Fruit fly (Drosophila melanogaster) whole organism, embryonic: ENCODE data around the gene fal.
A peak's percentile ranks its signal among the peaks of the same experiment; 100 is the strongest.

ENCODE experiments used
- Ada2b ChIP-seq: fragments of 200-800 bp; sonication (Bioruptor generic); IDR thresholded peaks from 2 replicates; pipeline ENCODE4 v1.3.6; 2022; ENCODE audit warnings: missing biosample characterization, missing genetic modification characterization
- Bgb ChIP-seq: fragments of 200-800 bp; sonication (Bioruptor generic); IDR thresholded peaks from 2 replicates; pipeline ENCODE4 v1.3.6; 2022; ENCODE audit warnings: missing biosample characterization, missing genetic modification characterization; ENCODE audit not compliant: partially characterized antibody
- BtbVII ChIP-seq: fragments of 200-800 bp; sonication (Bioruptor generic); optimal IDR thresholded peaks from 3 replicates; lab custom pipeline; 2017; ENCODE audit warnings: missing biosample characterization, mild to moderate bottlenecking, missing genetic modification characterization
- CG10209 ChIP-seq: fragments of 200-800 bp; sonication (Bioruptor generic); optimal IDR thresholded peaks from 3 replicates; lab custom pipeline; 2017; ENCODE audit warnings: missing biosample characterization, mild to moderate bottlenecking, missing genetic modification characterization, missing genetic modification reagents
- CG12071 ChIP-seq: fragments of 200-800 bp; sonication (Bioruptor generic); optimal IDR thresholded peaks from 3 replicates; lab custom pipeline; 2018; ENCODE audit warnings: missing biosample characterization, mild to moderate bottlenecking, missing genetic modification characterization
- CG12155 ChIP-seq: fragments of 200-800 bp; sonication (Bioruptor generic); optimal IDR thresholded peaks from 3 replicates; lab custom pipeline; 2016; ENCODE audit warnings: missing biosample characterization, missing genetic modification characterization
- CG12219 ChIP-seq: fragments of 200-800 bp; sonication (Bioruptor generic); optimal IDR thresholded peaks from 3 replicates; lab custom pipeline; 2018; ENCODE audit warnings: missing biosample characterization, mild to moderate bottlenecking, missing genetic modification characterization
- CG13287 ChIP-seq: fragments of 200-800 bp; sonication (Bioruptor generic); IDR thresholded peaks from 2 replicates; pipeline ENCODE4 v1.3.6; 2022; ENCODE audit warnings: missing biosample characterization, missing genetic modification characterization; ENCODE audit not compliant: partially characterized antibody
- CG16815 ChIP-seq: fragments of 200-800 bp; sonication (Bioruptor generic); optimal IDR thresholded peaks from 3 replicates; lab custom pipeline; 2017; ENCODE audit warnings: missing biosample characterization, mild to moderate bottlenecking, missing genetic modification characterization
- CG16863 ChIP-seq: fragments of 200-800 bp; sonication (Bioruptor generic); optimal IDR thresholded peaks from 3 replicates; lab custom pipeline; 2016; ENCODE audit warnings: missing biosample characterization, missing genetic modification characterization
- CG17359 ChIP-seq: fragments of 200-800 bp; sonication (Bioruptor generic); optimal IDR thresholded peaks from 3 replicates; lab custom pipeline; 2018; ENCODE audit warnings: missing biosample characterization, mild to moderate bottlenecking, missing genetic modification characterization, moderate library complexity
- CG1792 ChIP-seq: fragments of 200-800 bp; sonication (Bioruptor generic); optimal IDR thresholded peaks from 2 replicates; lab custom pipeline; 2016; ENCODE audit warnings: missing biosample characterization, missing genetic modification characterization
- CG1832 ChIP-seq: fragments of 200-800 bp; sonication (Bioruptor generic); optimal IDR thresholded peaks from 2 replicates; lab custom pipeline; 2017; ENCODE audit warnings: missing biosample characterization, mild to moderate bottlenecking, missing genetic modification characterization, inconsistent platforms
- CG2202 ChIP-seq: fragments of 200-800 bp; sonication (Bioruptor generic); optimal IDR thresholded peaks from 2 replicates; lab custom pipeline; 2018; ENCODE audit warnings: missing biosample characterization, mild to moderate bottlenecking, missing genetic modification characterization
- CG31224 ChIP-seq: fragments of 200-800 bp; sonication (Bioruptor generic); IDR thresholded peaks from 2 replicates; pipeline ENCODE4 v1.3.6; 2022; ENCODE audit warnings: missing biosample characterization, missing genetic modification characterization
- CG34376 ChIP-seq: fragments of 200-800 bp; sonication (Bioruptor generic); optimal IDR thresholded peaks from 2 replicates; lab custom pipeline; 2018; ENCODE audit warnings: missing biosample characterization, mild to moderate bottlenecking, missing genetic modification characterization
- CG4424 ChIP-seq: fragments of 200-800 bp; sonication (Bioruptor generic); optimal IDR thresholded peaks from 3 replicates; lab custom pipeline; 2016; ENCODE audit warnings: missing biosample characterization, missing genetic modification characterization
- CG4707 ChIP-seq: fragments of 200-800 bp; sonication (Bioruptor generic); optimal IDR thresholded peaks from 2 replicates; lab custom pipeline; 2018; ENCODE audit warnings: missing biosample characterization, mild to moderate bottlenecking, missing genetic modification characterization, moderate library complexity
- CG6791 ChIP-seq: fragments of 200-800 bp; sonication (Bioruptor generic); IDR thresholded peaks from 3 replicates; pipeline ENCODE4 v1.3.6; 2022; ENCODE audit warnings: missing biosample characterization, missing genetic modification characterization; ENCODE audit not compliant: partially characterized antibody
- CG6854 ChIP-seq: fragments of 200-800 bp; sonication (Bioruptor generic); optimal IDR thresholded peaks from 3 replicates; lab custom pipeline; 2017; ENCODE audit warnings: missing biosample characterization, mild to moderate bottlenecking, missing genetic modification characterization
- CG9609 ChIP-seq: fragments of 200-800 bp; sonication (Bioruptor generic); optimal IDR thresholded peaks from 3 replicates; lab custom pipeline; 2016; ENCODE audit warnings: missing biosample characterization, missing genetic modification characterization
- Dad ChIP-seq: fragments of 200-800 bp; sonication (Bioruptor generic); optimal IDR thresholded peaks from 3 replicates; lab custom pipeline; 2016; ENCODE audit warnings: missing biosample characterization, missing genetic modification characterization
- Deaf1 ChIP-seq: fragments of 200-800 bp; optimal IDR thresholded peaks from 3 replicates; lab custom pipeline; 2019; ENCODE audit warnings: missing biosample characterization, mild to moderate bottlenecking, missing genetic modification characterization, moderate library complexity
- Gug ChIP-seq: fragments of 200-800 bp; sonication (Bioruptor generic); IDR thresholded peaks from 4 replicates; pipeline ENCODE4 v1.3.6; 2022; ENCODE audit warnings: missing biosample characterization, missing genetic modification characterization
- HHEX ChIP-seq: fragments of 200-800 bp; sonication (Bioruptor generic); optimal IDR thresholded peaks from 3 replicates; lab custom pipeline; 2017; ENCODE audit warnings: missing biosample characterization, mild to moderate bottlenecking, missing genetic modification characterization, missing genetic modification reagents
- HmgD ChIP-seq: fragments of 200-800 bp; sonication (Bioruptor generic); optimal IDR thresholded peaks from 3 replicates; lab custom pipeline; 2016; ENCODE audit warnings: missing biosample characterization, missing genetic modification characterization
- Hmx ChIP-seq: fragments of 200-800 bp; sonication (Bioruptor generic); optimal IDR thresholded peaks from 2 replicates; lab custom pipeline; 2016; ENCODE audit warnings: missing biosample characterization, missing genetic modification characterization
- Pdp1 ChIP-seq, 2 experiments: fragments of 200-800 bp; sonication (Bioruptor generic); optimal IDR thresholded peaks; 3 replicates each; lab custom pipeline; 2016; ENCODE audit warnings: missing biosample characterization in 2 of 2, missing genetic modification characterization in 2 of 2, mild to moderate bottlenecking in 1 of 2, moderate library complexity in 1 of 2
- Tbp ChIP-seq: fragments of >200 bp; optimal IDR thresholded peaks from 2 replicates; lab custom pipeline; 2018; ENCODE audit warnings: missing biosample characterization, missing genetic modification characterization
- Trl ChIP-seq, 3 experiments: fragments of >200 bp in 2 of 3; fragments of 200-800 bp in 1 of 3; sonication (Bioruptor generic) in 1 of 3; optimal IDR thresholded peaks; 2 replicates in 1 of 3; 3 replicates in 2 of 3; lab custom pipeline; 2016 to 2017; ENCODE audit warnings: missing biosample characterization in 1 of 3, missing genetic modification characterization in 1 of 3
- Usf ChIP-seq: fragments of 200-800 bp; sonication (Bioruptor generic); optimal IDR thresholded peaks from 2 replicates; lab custom pipeline; 2017; ENCODE audit warnings: missing genotype, missing biosample characterization, missing genetic modification characterization
- bigmax ChIP-seq: fragments of 200-800 bp; sonication (Bioruptor generic); optimal IDR thresholded peaks from 2 replicates; lab custom pipeline; 2018; ENCODE audit warnings: missing biosample characterization, mild to moderate bottlenecking, missing genetic modification characterization
- disco-r ChIP-seq: fragments of 200-800 bp; sonication (Bioruptor generic); optimal IDR thresholded peaks from 2 replicates; lab custom pipeline; 2016; ENCODE audit warnings: missing biosample characterization, missing genetic modification characterization
- ems ChIP-seq: fragments of 200-800 bp; sonication (Bioruptor generic); optimal IDR thresholded peaks from 3 replicates; lab custom pipeline; 2016; ENCODE audit warnings: missing biosample characterization, missing genetic modification characterization
- esg ChIP-seq: fragments of 200-800 bp; sonication (Bioruptor generic); conservative IDR thresholded peaks from 2 replicates; pipeline ENCODE4 v1.3.6; 2022; ENCODE audit warnings: missing biosample characterization, missing genetic modification characterization
- gro ChIP-seq: fragments of 200-800 bp; sonication (Bioruptor generic); optimal IDR thresholded peaks from 2 replicates; lab custom pipeline; 2016; ENCODE audit warnings: missing biosample characterization, missing genetic modification characterization
- jing ChIP-seq: fragments of 200-800 bp; sonication (Bioruptor generic); optimal IDR thresholded peaks from 2 replicates; lab custom pipeline; 2018; ENCODE audit warnings: missing biosample characterization, mild to moderate bottlenecking, missing genetic modification characterization
- kni ChIP-seq: fragments of 200-800 bp; sonication (Bioruptor generic); optimal IDR thresholded peaks from 3 replicates; lab custom pipeline; 2017; ENCODE audit warnings: mild to moderate bottlenecking, missing biosample characterization, missing genetic modification reagents, missing genetic modification characterization
- knrl ChIP-seq: fragments of 200-800 bp; sonication (Bioruptor generic); IDR thresholded peaks from 3 replicates; pipeline ENCODE4 v1.3.6; 2022; ENCODE audit warnings: missing biosample characterization, missing genetic modification characterization; ENCODE audit not compliant: partially characterized antibody
- pros ChIP-seq: fragments of 200-800 bp; sonication (Bioruptor generic); optimal IDR thresholded peaks from 3 replicates; lab custom pipeline; 2019; ENCODE audit warnings: missing biosample characterization, mild to moderate bottlenecking, missing genetic modification characterization, moderate library complexity
- schlank ChIP-seq: fragments of 200-800 bp; sonication (Bioruptor generic); optimal IDR thresholded peaks from 2 replicates; lab custom pipeline; 2018; ENCODE audit warnings: missing biosample characterization, mild to moderate bottlenecking, missing genetic modification characterization
- sd ChIP-seq: fragments of 200-800 bp; sonication (Bioruptor generic); optimal IDR thresholded peaks from 3 replicates; lab custom pipeline; 2018; ENCODE audit warnings: missing biosample characterization, mild to moderate bottlenecking, missing genetic modification characterization, moderate library complexity
- sens ChIP-seq: fragments of 200-800 bp; sonication (Bioruptor generic); peaks from one replicate; lab custom pipeline; 2016; ENCODE audit warnings: missing biosample characterization, missing genetic modification characterization
- sim ChIP-seq: fragments of 200-800 bp; sonication (Bioruptor generic); IDR thresholded peaks from 2 replicates; pipeline ENCODE4 v1.3.6; 2022; ENCODE audit warnings: missing biosample characterization, missing genetic modification characterization
- sna ChIP-seq: fragments of 200-800 bp; sonication (Bioruptor generic); IDR thresholded peaks from 2 replicates; pipeline ENCODE4 v1.3.6; 2022; ENCODE audit warnings: missing biosample characterization, missing genetic modification characterization; ENCODE audit not compliant: partially characterized antibody
- toy ChIP-seq: fragments of 200-800 bp; sonication (Bioruptor generic); IDR thresholded peaks from 2 replicates; pipeline ENCODE4 v1.3.6; 2022; ENCODE audit warnings: missing biosample characterization, missing genetic modification characterization
- unpg ChIP-seq: fragments of 200-800 bp; sonication (Bioruptor generic); optimal IDR thresholded peaks from 3 replicates; lab custom pipeline; 2018; ENCODE audit warnings: missing biosample characterization, mild to moderate bottlenecking, missing genetic modification characterization, moderate library complexity
- vnd ChIP-seq: fragments of 200-800 bp; sonication (Bioruptor generic); IDR thresholded peaks from 3 replicates; pipeline ENCODE4 v1.3.6; 2022; ENCODE audit warnings: missing biosample characterization, missing genetic modification characterization; ENCODE audit not compliant: partially characterized antibody

The fal gene

dm6 chr3L:19292440-19293175 is 1.8 kb upstream of the fal start, which contains the start of gene Gbs-76A (continued):
- TF ChIP-seq knrl (GFP tag; lab: Robert Waterston, UW), result peak; percentile 42; the same call in 1 of the 3 replicates
- TF ChIP-seq CG16815 (GFP tag; lab: Kevin White, UChicago), result peak; percentile 60
- TF ChIP-seq sens (GFP tag; lab: Kevin White, UChicago), result peak; percentile 89
- no peak for TF ChIP-seq CG1792 (GFP tag; lab: Kevin White, UChicago)
- peak; percentile 69 for TF ChIP-seq sd (tag; lab: Kevin White, UChicago)
- TF ChIP-seq schlank (tag; lab: Kevin White, UChicago), result peak; percentile 18
- TF ChIP-seq HmgD (GFP tag; lab: Kevin White, UChicago), result no peak
- TF ChIP-seq toy (GFP tag; lab: Robert Waterston, UW), result peak; percentile 24; the same call in 1 of the 2 replicates
- TF ChIP-seq Bgb, result no peak
- TF ChIP-seq CG1832, result no peak
- TF ChIP-seq CG6854 (GFP tag; lab: Kevin White, UChicago), result peak; percentile 78
- no peak for TF ChIP-seq jing (GFP tag; lab: Kevin White, UChicago)
- no peak for TF ChIP-seq Tbp (GFP tag; lab: Kevin White, UChicago)
- peak; percentile 64 for TF ChIP-seq CG4424 (GFP tag; lab: Kevin White, UChicago)
- TF ChIP-seq CG9609, result no peak
- peak; percentile 84 for TF ChIP-seq BtbVII (GFP tag; lab: Kevin White, UChicago)
- TF ChIP-seq CG16863 (GFP tag; lab: Kevin White, UChicago), result no peak
- no peak for TF ChIP-seq Gug (GFP tag; lab: Robert Waterston, UW)
- no peak for TF ChIP-seq CG6791
- TF ChIP-seq CG2202 (tag; lab: Kevin White, UChicago), result peak; percentile 54
- TF ChIP-seq vnd (GFP tag; lab: Robert Waterston, UW), result 0 out of 3 replicates have a peak, but pooled peaks have one; percentile 35
- TF ChIP-seq sna (GFP tag; lab: Robert Waterston, UW), result peak; percentile 65
- no peak for TF ChIP-seq sim (GFP tag; lab: Robert Waterston, UW)
- TF ChIP-seq Pdp1 (GFP tag; optimal IDR thresholded peaks at IDR 0.05; lab: Kevin White, UChicago), result no peak
- peak; percentile 90 for TF ChIP-seq unpg (GFP tag; lab: Kevin White, UChicago)
- peak; percentile 72 to 90 for TF ChIP-seq Trl (optimal IDR thresholded peaks at IDR 0.05; lab: Kevin White, UChicago)
- TF ChIP-seq Trl (GFP tag; optimal IDR thresholded peaks at IDR 0.05; lab: Kevin White, UChicago), result no peak
- no peak for TF ChIP-seq kni (GFP tag; lab: Kevin White, UChicago)
- peak; percentile 33 for TF ChIP-seq Usf (GFP tag; lab: Kevin White, UChicago)
- peak; percentile 51 for TF ChIP-seq CG34376 (GFP tag; lab: Kevin White, UChicago)
- TF ChIP-seq CG12071 (GFP tag; lab: Kevin White, UChicago), result no peak
- TF ChIP-seq CG17359, result peak; percentile 89
- TF ChIP-seq CG4707, result peak; percentile 47
- TF ChIP-seq CG31224, result peak; percentile 53
- TF ChIP-seq disco-r (GFP tag; lab: Kevin White, UChicago), result no peak
- TF ChIP-seq esg, result peak; percentile 59; the same call in 1 of the 2 replicates
- no peak for TF ChIP-seq CG12155 (GFP tag; lab: Kevin White, UChicago)
- peak; percentile 76 for TF ChIP-seq Ada2b
- TF ChIP-seq CG12219 (GFP tag; lab: Kevin White, UChicago), result peak; percentile 60
- TF ChIP-seq HHEX (GFP tag; lab: Kevin White, UChicago), result peak; percentile 72
- peak; percentile 58 for TF ChIP-seq Deaf1 (tag; lab: Kevin White, UChicago)
- TF ChIP-seq gro (GFP tag; lab: Kevin White, UChicago), result no peak
- no peak for TF ChIP-seq Dad
- peak; percentile 67 for TF ChIP-seq CG13287 (GFP tag; lab: Robert Waterston, UW)
- no peak for TF ChIP-seq bigmax (GFP tag; lab: Kevin White, UChicago)
- no peak for TF ChIP-seq ems (GFP tag; lab: Kevin White, UChicago)
- TF ChIP-seq pros, result no peak
- TF ChIP-seq Hmx, result no peak
- TF ChIP-seq CG10209, result peak; percentile 84
